Worm (Caenorhabditis elegans) whole organism, late embryonic: ENCODE results near the gene clec-262.

Experiments
- F13H6.1 ChIP-seq: sonication (generic microtip); optimal IDR thresholded peaks from 2 replicates; lab custom pipeline; 2016; ENCODE audit warnings: missing genetic modification characterization, missing compliant biosample characterization
- T23F11.4 ChIP-seq: fragments of 200-800 bp; sonication (Bioruptor generic); optimal IDR thresholded peaks from 2 replicates; lab custom pipeline; 2018; ENCODE audit warnings: mild to moderate bottlenecking, missing genetic modification characterization, missing compliant biosample characterization
- ceh-14 ChIP-seq: sonication (generic microtip); optimal IDR thresholded peaks from 2 replicates; lab custom pipeline; 2016; ENCODE audit warnings: missing genotype, missing genetic modification characterization, missing compliant biosample characterization
- ceh-2 ChIP-seq: sonication (generic microtip); optimal IDR thresholded peaks from 2 replicates; lab custom pipeline; 2016; ENCODE audit warnings: missing genotype, missing genetic modification characterization, missing compliant biosample characterization
- ceh-22 ChIP-seq: sonication (generic microtip); optimal IDR thresholded peaks from 2 replicates; lab custom pipeline; 2017; ENCODE audit warnings: missing biosample characterization, missing genetic modification characterization
- ceh-45 ChIP-seq: fragments of 200-800 bp; sonication (Bioruptor generic); IDR thresholded peaks from 2 replicates; pipeline ENCODE4 v1.3.6; 2022; ENCODE audit warnings: missing genetic modification reagents, missing genetic modification characterization, missing compliant biosample characterization
- ceh-6 ChIP-seq: fragments of 200-800 bp; sonication (Bioruptor generic); optimal IDR thresholded peaks from 2 replicates; lab custom pipeline; 2018; ENCODE audit warnings: mild to moderate bottlenecking, missing genetic modification characterization, missing compliant biosample characterization
- ceh-9 ChIP-seq: sonication (generic microtip); optimal IDR thresholded peaks from 2 replicates; lab custom pipeline; 2016; ENCODE audit warnings: mild to moderate bottlenecking, missing genetic modification characterization, inconsistent platforms, missing compliant biosample characterization
- che-1 ChIP-seq: sonication (generic microtip); optimal IDR thresholded peaks from 2 replicates; lab custom pipeline; 2016; ENCODE audit warnings: mild to moderate bottlenecking, missing genetic modification characterization, missing compliant biosample characterization
- dmd-4 ChIP-seq: sonication (generic microtip); optimal IDR thresholded peaks from 2 replicates; lab custom pipeline; 2016; ENCODE audit warnings: borderline replicate concordance, missing genetic modification characterization, missing compliant biosample characterization
- elt-2 ChIP-seq: sonication (generic microtip); optimal IDR thresholded peaks from 2 replicates; lab custom pipeline; 2016; ENCODE audit warnings: missing genetic modification reagents, missing genetic modification characterization, missing compliant biosample characterization
- elt-4 ChIP-seq: sonication (generic microtip); optimal IDR thresholded peaks from 2 replicates; lab custom pipeline; 2016; ENCODE audit warnings: missing genetic modification characterization, missing compliant biosample characterization
- eyg-1 ChIP-seq: sonication (generic microtip); optimal IDR thresholded peaks from 2 replicates; lab custom pipeline; 2016; ENCODE audit warnings: missing genotype, missing genetic modification characterization, missing compliant biosample characterization
- fkh-6 ChIP-seq: sonication (generic microtip); optimal IDR thresholded peaks from 2 replicates; lab custom pipeline; 2016; ENCODE audit warnings: missing genetic modification characterization, missing compliant biosample characterization
- gmeb-2 ChIP-seq: sonication (generic microtip); optimal IDR thresholded peaks from 2 replicates; lab custom pipeline; 2016; ENCODE audit warnings: missing genetic modification characterization, inconsistent platforms, missing compliant biosample characterization
- hlh-13 ChIP-seq: fragments of 200-800 bp; sonication (Bioruptor generic); optimal IDR thresholded peaks from 2 replicates; lab custom pipeline; 2018; ENCODE audit warnings: mild to moderate bottlenecking, missing genetic modification characterization, missing compliant biosample characterization
- hlh-30 ChIP-seq: sonication (generic microtip); optimal IDR thresholded peaks from 2 replicates; lab custom pipeline; 2017; ENCODE audit warnings: antibody characterized with exemption, missing genetic modification characterization, missing compliant biosample characterization; ENCODE audit not compliant: insufficient read depth
- hlh-6 ChIP-seq: sonication (generic microtip); optimal IDR thresholded peaks from 2 replicates; lab custom pipeline; 2016; ENCODE audit warnings: missing genotype, missing genetic modification characterization, missing compliant biosample characterization
- hlh-8 ChIP-seq: sonication (generic microtip); optimal IDR thresholded peaks from 2 replicates; lab custom pipeline; 2016; ENCODE audit warnings: missing genotype, missing genetic modification characterization, missing compliant biosample characterization
- madf-2 ChIP-seq: sonication (generic microtip); optimal IDR thresholded peaks from 2 replicates; lab custom pipeline; 2017; ENCODE audit warnings: missing genetic modification characterization, missing compliant biosample characterization
- mec-3 ChIP-seq: sonication (generic microtip); optimal IDR thresholded peaks from 2 replicates; lab custom pipeline; 2016; ENCODE audit warnings: borderline replicate concordance, missing genetic modification characterization, missing compliant biosample characterization
- nfya-1 ChIP-seq: sonication (generic microtip); optimal IDR thresholded peaks from 2 replicates; lab custom pipeline; 2017; ENCODE audit warnings: missing genetic modification characterization, mild to moderate bottlenecking, missing compliant biosample characterization, antibody characterized with exemption, moderate library complexity
- nhr-11 ChIP-seq: fragments of 150-350 bp; optimal IDR thresholded peaks from 2 replicates; lab custom pipeline; 2014; ENCODE audit warnings: missing biosample characterization, missing genetic modification characterization
- nhr-232 ChIP-seq: sonication (generic microtip); optimal IDR thresholded peaks from 2 replicates; lab custom pipeline; 2016; ENCODE audit warnings: missing genetic modification characterization, missing compliant biosample characterization
- odd-2 ChIP-seq: sonication (generic microtip); optimal IDR thresholded peaks from 2 replicates; lab custom pipeline; 2017; ENCODE audit warnings: antibody characterized with exemption, mild to moderate bottlenecking, missing genetic modification characterization, missing compliant biosample characterization
- pag-3 ChIP-seq: sonication (generic microtip); optimal IDR thresholded peaks from 2 replicates; lab custom pipeline; 2016; ENCODE audit warnings: missing compliant biosample characterization, missing genetic modification characterization, borderline replicate concordance
- pat-9 ChIP-seq: fragments of 200-800 bp; sonication (Bioruptor generic); optimal IDR thresholded peaks from 2 replicates; lab custom pipeline; 2018; ENCODE audit warnings: mild to moderate bottlenecking, missing genetic modification characterization, moderate library complexity, missing compliant biosample characterization
- pax-1 ChIP-seq: fragments of 150-350 bp; optimal IDR thresholded peaks from 2 replicates; lab custom pipeline; 2014; ENCODE audit warnings: missing biosample characterization, missing genetic modification characterization
- pha-2 ChIP-seq: sonication (generic microtip); optimal IDR thresholded peaks from 2 replicates; lab custom pipeline; 2017; ENCODE audit warnings: mild to moderate bottlenecking, missing genetic modification characterization, missing compliant biosample characterization
- pha-4 ChIP-seq: fragments of 150-350 bp; optimal IDR thresholded peaks from 2 replicates; lab custom pipeline; 2018; ENCODE audit warnings: missing biosample characterization, missing genetic modification reagents, missing genetic modification characterization
- pqm-1 ChIP-seq: sonication (generic microtip); optimal IDR thresholded peaks from 2 replicates; lab custom pipeline; 2016; ENCODE audit warnings: missing genetic modification characterization, missing compliant biosample characterization
- rnt-1 ChIP-seq: sonication (generic microtip); optimal IDR thresholded peaks from 2 replicates; lab custom pipeline; 2016; ENCODE audit warnings: missing genetic modification characterization, missing compliant biosample characterization
- sdc-2 ChIP-seq: sonication (generic microtip); optimal IDR thresholded peaks from 2 replicates; lab custom pipeline; 2016; ENCODE audit warnings: missing genotype, missing genetic modification characterization, missing compliant biosample characterization
- sox-4 ChIP-seq: sonication (generic microtip); optimal IDR thresholded peaks from 2 replicates; lab custom pipeline; 2017; ENCODE audit warnings: mild to moderate bottlenecking, missing genetic modification characterization, inconsistent platforms, missing compliant biosample characterization
- syd-9 ChIP-seq: sonication (generic microtip); optimal IDR thresholded peaks from 2 replicates; lab custom pipeline; 2016; ENCODE audit warnings: mild to moderate bottlenecking, missing genetic modification characterization, moderate library complexity, missing compliant biosample characterization
- tbx-2 ChIP-seq: sonication (generic microtip); optimal IDR thresholded peaks from 2 replicates; lab custom pipeline; 2016; ENCODE audit warnings: missing genetic modification characterization, missing compliant biosample characterization
- ttx-3 ChIP-seq: sonication (generic microtip); optimal IDR thresholded peaks from 2 replicates; lab custom pipeline; 2016; ENCODE audit warnings: missing genetic modification reagents, missing genetic modification characterization, missing compliant biosample characterization
- unc-3 ChIP-seq, 2 experiments: fragments of 200-800 bp in 1 of 2; sonication (Bioruptor generic) in 1 of 2; sonication (generic microtip) in 1 of 2; conservative IDR thresholded peaks in 1 of 2; optimal IDR thresholded peaks in 1 of 2; 2 replicates each; pipeline versions ENCODE4 v1.3.6 to Lab custom; 2016 to 2022; ENCODE audit warnings: missing compliant biosample characterization in 2 of 2, missing genetic modification characterization in 2 of 2, missing genetic modification reagents in 1 of 2
- unc-42 ChIP-seq: sonication (generic microtip); optimal IDR thresholded peaks from 2 replicates; lab custom pipeline; 2016; ENCODE audit warnings: missing genotype, missing genetic modification characterization, missing compliant biosample characterization
- unc-55 ChIP-seq: sonication (generic microtip); optimal IDR thresholded peaks from 2 replicates; lab custom pipeline; 2017; ENCODE audit warnings: missing biosample characterization, missing genetic modification reagents, missing genetic modification characterization
- zip-5 ChIP-seq: sonication (generic microtip); optimal IDR thresholded peaks from 2 replicates; lab custom pipeline; 2016; ENCODE audit warnings: missing genetic modification characterization, missing compliant biosample characterization
- ztf-16 ChIP-seq: sonication (generic microtip); optimal IDR thresholded peaks from 2 replicates; lab custom pipeline; 2017; ENCODE audit warnings: missing genetic modification characterization, missing compliant biosample characterization

The clec-262 gene

DNA sequence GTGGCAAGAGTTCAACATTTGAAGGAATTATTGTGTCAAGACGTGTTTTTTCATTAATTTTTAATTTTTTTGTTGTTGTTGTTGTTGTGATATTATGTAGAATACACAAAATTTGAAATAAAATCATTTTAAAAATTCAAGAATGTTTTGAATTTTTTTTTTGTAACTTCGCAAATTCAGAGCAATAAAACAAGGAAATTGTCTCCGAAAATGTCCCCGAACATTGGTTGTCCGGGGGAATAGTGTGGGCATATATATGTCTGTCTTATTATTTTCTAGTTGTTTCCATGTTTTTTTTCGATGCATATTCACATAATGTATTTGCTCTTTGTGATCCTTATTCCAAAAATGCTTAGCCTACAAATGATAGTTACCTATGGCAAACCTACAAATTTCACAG, at the start of gene clec-262:
TSS of gene clec-262 (plus strand) at position 301 of the 400 bp plus-strand sequence.
- TF ChIP-seq hlh-8 (tag; lab: Kevin White, UChicago): no peak
- TF ChIP-seq hlh-6 (tag; lab: Kevin White, UChicago): no peak
- TF ChIP-seq zip-5 (tag; lab: Kevin White, UChicago): no peak
- TF ChIP-seq unc-3 (GFP tag; conservative IDR thresholded peaks at IDR 0.05; lab: Robert Waterston, UW): no peak
- no peak for TF ChIP-seq unc-3 (tag; optimal IDR thresholded peaks at IDR 0.05; lab: Kevin White, UChicago)
- TF ChIP-seq ceh-22 (tag; lab: Kevin White, UChicago): no peak
- no peak for TF ChIP-seq pat-9 (tag; lab: Kevin White, UChicago)
- no peak for TF ChIP-seq odd-2 (tag; lab: Kevin White, UChicago)
- no peak for TF ChIP-seq eyg-1 (tag; lab: Kevin White, UChicago)

DNA sequence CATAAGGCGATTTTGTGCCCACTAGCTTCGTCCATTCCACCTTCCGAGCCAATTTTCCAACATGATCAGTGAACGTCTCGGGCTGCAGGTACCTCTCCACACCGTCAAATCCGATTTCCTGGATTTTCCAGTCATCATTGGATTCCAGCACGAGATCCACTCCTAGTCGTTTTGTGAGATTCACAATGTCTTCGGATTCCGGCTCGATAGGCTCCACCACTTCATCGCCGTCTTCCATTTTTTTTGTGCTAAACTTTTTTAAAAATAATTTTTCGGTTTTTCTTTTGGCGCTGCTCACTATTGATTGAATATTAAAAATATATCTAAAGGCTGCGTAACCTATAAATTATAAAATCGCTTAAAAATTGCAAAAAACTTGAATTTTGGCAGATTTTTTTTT, 44.6 kb upstream of the clec-262 start, which contains the start of gene mdt-17:
TSS of gene mdt-17 (minus strand) at position 256 of the 400 bp plus-strand sequence.
- TF ChIP-seq ttx-3 (tag; lab: Kevin White, UChicago) (no peak), syd-9 (tag; lab: Kevin White, UChicago) (no peak), tbx-2 (tag; lab: Kevin White, UChicago) (no peak), che-1 (tag; lab: Kevin White, UChicago) (no peak), hlh-13 (GFP tag; lab: Kevin White, UChicago) (no peak), F13H6.1 (tag; lab: Kevin White, UChicago) (no peak), fkh-6 (tag; lab: Kevin White, UChicago) (no peak), sdc-2 (no peak), ceh-14 (tag; lab: Kevin White, UChicago) (no peak), T23F11.4 (GFP tag; lab: Kevin White, UChicago) (no peak), sox-4 (tag; lab: Kevin White, UChicago) (no peak), pax-1 (no peak), hlh-8 (tag; lab: Kevin White, UChicago) (no peak), elt-4 (tag; lab: Kevin White, UChicago) (no peak), madf-2 (tag; lab: Kevin White, UChicago) (no peak), hlh-30 (tag; lab: Kevin White, UChicago) (no peak), nhr-232 (tag; lab: Kevin White, UChicago) (no peak), ceh-45 (GFP tag; lab: Robert Waterston, UW) (no peak)

DNA sequence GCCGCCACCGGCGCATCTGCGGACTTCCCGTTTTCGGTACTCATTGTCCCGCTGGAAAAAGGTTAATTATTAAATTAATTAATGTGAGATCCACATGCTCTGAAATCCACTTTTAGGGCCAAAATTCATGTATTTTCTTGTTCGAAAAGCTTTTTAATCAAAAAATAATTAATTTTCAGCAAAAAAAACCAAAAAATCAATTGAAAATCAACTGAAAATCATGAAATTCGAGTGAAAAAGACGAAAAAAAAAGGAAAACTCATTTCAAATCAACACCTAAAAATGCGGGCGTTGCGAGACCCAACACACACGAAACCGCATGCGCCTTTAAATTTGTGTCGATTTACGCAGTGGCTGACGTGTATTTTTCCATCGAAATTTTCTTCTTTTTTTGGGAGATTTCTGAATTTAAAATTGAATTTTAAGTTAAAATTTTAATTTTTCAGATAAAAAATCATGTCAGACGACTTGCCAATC, 41.9 kb upstream of the clec-262 start, which contains the start of the genes prmt-1 and cdkr-3:
TSS of gene prmt-1 (minus strand) at position 51 of the 477 bp plus-strand sequence.
TSS of gene cdkr-3 (plus strand) at position 447 of the 477 bp plus-strand sequence.
- TF ChIP-seq pag-3 (tag; lab: Kevin White, UChicago): no peak
- TF ChIP-seq tbx-2 (tag; lab: Kevin White, UChicago): no peak
- TF ChIP-seq sdc-2: no peak
- no peak for TF ChIP-seq pqm-1 (tag; lab: Kevin White, UChicago)
- TF ChIP-seq hlh-8 (tag; lab: Kevin White, UChicago): no peak
- no peak for TF ChIP-seq unc-55
- peak; percentile 26 for TF ChIP-seq nfya-1 (tag; lab: Kevin White, UChicago)
- peak; percentile 2 for TF ChIP-seq pax-1
- TF ChIP-seq ceh-6 (GFP tag; lab: Kevin White, UChicago): no peak
- peak; percentile 65 for TF ChIP-seq rnt-1 (tag; lab: Kevin White, UChicago)
- no peak for TF ChIP-seq ceh-22 (tag; lab: Kevin White, UChicago)
- TF ChIP-seq ztf-16 (tag; lab: Kevin White, UChicago): no peak
- no peak for TF ChIP-seq ceh-45 (GFP tag; lab: Robert Waterston, UW)
- TF ChIP-seq unc-42: peak; percentile 24

DNA sequence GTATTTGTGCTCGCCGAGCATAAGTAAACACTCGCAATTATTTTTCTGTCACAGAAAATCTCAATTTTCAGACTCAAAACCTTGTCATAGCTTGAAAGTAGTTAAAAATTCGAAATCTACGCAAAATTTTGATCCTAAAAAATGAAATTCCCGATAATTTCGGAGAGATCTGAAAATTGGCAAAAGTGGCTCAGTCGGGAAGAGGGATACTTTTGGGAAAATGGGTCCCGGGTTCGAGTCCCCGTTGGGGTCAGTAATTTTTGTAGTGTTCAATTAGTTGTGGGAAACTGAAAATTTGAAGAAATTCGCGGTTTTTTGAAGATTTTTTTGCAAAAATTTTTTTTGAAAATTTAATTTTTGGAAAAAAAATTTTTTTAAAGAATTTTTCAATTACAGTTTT, 34.7 kb upstream of the clec-262 start:
- TF ChIP-seq pha-2 (tag; lab: Kevin White, UChicago): no peak
- TF ChIP-seq fkh-6 (tag; lab: Kevin White, UChicago): no peak
- TF ChIP-seq gmeb-2 (tag; lab: Kevin White, UChicago): no peak
- TF ChIP-seq elt-2 (tag; lab: Kevin White, UChicago): no peak
- no peak for TF ChIP-seq dmd-4 (tag; lab: Kevin White, UChicago)
- no peak for TF ChIP-seq nhr-11 (tag; lab: Kevin White, UChicago)
- no peak for TF ChIP-seq pha-4 (tag; lab: Kevin White, UChicago)
- no peak for TF ChIP-seq ttx-3 (tag; lab: Kevin White, UChicago)
- TF ChIP-seq ceh-14 (tag; lab: Kevin White, UChicago): no peak
- TF ChIP-seq ceh-9: no peak
- TF ChIP-seq ceh-2 (tag; lab: Kevin White, UChicago): no peak
- TF ChIP-seq mec-3: no peak
